Worm (Caenorhabditis elegans): Measurements from ENCODE around the gene K07F5.12.
"Not testable (repeated sequence)": the region's sequence is repeated elsewhere in the genome, so short reads cannot be mapped to it uniquely, and the experiment has no call there.

DNA sequence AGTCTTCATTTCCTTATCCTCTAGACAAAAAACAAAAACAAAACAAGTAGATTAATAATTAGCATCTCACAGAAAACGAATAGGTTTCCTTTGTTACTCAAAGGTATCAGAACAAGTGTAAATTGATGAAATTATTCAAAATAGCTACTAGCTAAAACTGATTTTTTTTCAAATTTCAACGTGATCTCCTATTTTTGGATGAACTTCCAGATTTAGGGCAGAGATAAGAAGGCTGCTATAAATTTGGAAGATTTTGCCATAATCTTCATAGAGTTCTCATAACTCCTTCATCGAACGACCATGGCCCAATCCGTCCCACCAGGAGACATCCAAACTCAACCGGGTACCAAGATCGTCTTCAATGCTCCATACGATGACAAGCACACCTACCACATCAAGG is 38.5 kb downstream of the K07F5.12 start, which contains the start of gene msp-77:
- TF ChIP-seq him-1, W03F9.2, dao-5 (tag; optimal IDR thresholded peaks at IDR 0.05): not testable (repeated sequence)
